Fruit fly (Drosophila melanogaster) whole organism: ENCODE measurements around the gene Alr.

Experiments used
- CG8478 ChIP-seq: fragments of >200 bp; optimal IDR thresholded peaks from 2 replicates; lab custom pipeline; 2018; ENCODE audit warnings: inconsistent platforms
- Dll ChIP-seq: fragments of >200 bp; optimal IDR thresholded peaks from 2 replicates; lab custom pipeline; 2017
- EcR ChIP-seq, 2 experiments: fragments of >200 bp; optimal IDR thresholded peaks; 2 replicates each; lab custom pipeline; 2017; ENCODE audit warnings: missing biosample characterization in 2 of 2, missing genetic modification characterization in 2 of 2, missing genetic modification reagents in 2 of 2
- pan ChIP-seq: fragments of >200 bp; optimal IDR thresholded peaks from 2 replicates; lab custom pipeline; 2017
- psq ChIP-seq: fragments of >200 bp; optimal IDR thresholded peaks from 2 replicates; lab custom pipeline; 2017
- usp ChIP-seq: fragments of >200 bp; optimal IDR thresholded peaks from 2 replicates; lab custom pipeline; 2017; ENCODE audit warnings: missing biosample characterization, missing genetic modification characterization, mixed read lengths

Alr gene

dm6 chrX:19784875-19785274 lies 36.8 kb downstream of the Alr start:
- no peak for TF ChIP-seq usp
- no peak for TF ChIP-seq psq (lab: Kevin White, UChicago)
- no peak for TF ChIP-seq EcR (GFP tag; optimal IDR thresholded peaks at IDR 0.05; lab: Kevin White, UChicago)
- no peak for TF ChIP-seq Dll (lab: Kevin White, UChicago)
- no peak for TF ChIP-seq pan (lab: Kevin White, UChicago)
- no peak for TF ChIP-seq CG8478 (lab: Kevin White, UChicago)

- no peak for TF ChIP-seq psq (lab: Kevin White, UChicago)
- TF ChIP-seq pan (lab: Kevin White, UChicago), result no peak
- TF ChIP-seq CG8478 (lab: Kevin White, UChicago), result no peak
- TF ChIP-seq EcR (GFP tag; optimal IDR thresholded peaks at IDR 0.05; lab: Kevin White, UChicago), result no peak
- no peak for TF ChIP-seq usp
- no peak for TF ChIP-seq Dll (lab: Kevin White, UChicago)
Observed at dm6 chrX:19785403-19785802, 37.3 kb downstream of the Alr start.

dm6 chrX:19786823-19787222 lies 38.7 kb downstream of the Alr start:
- TF ChIP-seq EcR (GFP tag; optimal IDR thresholded peaks at IDR 0.05; lab: Kevin White, UChicago), result no peak
- TF ChIP-seq usp, result no peak
- no peak for TF ChIP-seq pan (lab: Kevin White, UChicago)
- TF ChIP-seq CG8478 (lab: Kevin White, UChicago), result no peak
- TF ChIP-seq Dll (lab: Kevin White, UChicago), result no peak
- TF ChIP-seq psq (lab: Kevin White, UChicago), result no peak

dm6 chrX:19787921-19788620 lies 40.0 kb downstream of the Alr start:
- TF ChIP-seq pan (lab: Kevin White, UChicago), result no peak
- TF ChIP-seq usp, result no peak
- no peak for TF ChIP-seq CG8478 (lab: Kevin White, UChicago)
- no peak for TF ChIP-seq EcR (GFP tag; optimal IDR thresholded peaks at IDR 0.05; lab: Kevin White, UChicago)
- TF ChIP-seq psq (lab: Kevin White, UChicago), result no peak
- TF ChIP-seq Dll (lab: Kevin White, UChicago), result no peak

dm6 chrX:19788621-19788944 lies 40.5 kb downstream of the Alr start:
- no peak for TF ChIP-seq CG8478 (lab: Kevin White, UChicago)
- TF ChIP-seq EcR (GFP tag; optimal IDR thresholded peaks at IDR 0.05; lab: Kevin White, UChicago), result no peak
- no peak for TF ChIP-seq psq (lab: Kevin White, UChicago)
- TF ChIP-seq usp, result no peak
- no peak for TF ChIP-seq Dll (lab: Kevin White, UChicago)
- TF ChIP-seq pan (lab: Kevin White, UChicago), result no peak

dm6 chrX:19791832-19792231 lies 43.7 kb downstream of the Alr start:
- TF ChIP-seq CG8478 (lab: Kevin White, UChicago) (no peak), usp (no peak), pan (lab: Kevin White, UChicago) (no peak), psq (lab: Kevin White, UChicago) (no peak), EcR (GFP tag; optimal IDR thresholded peaks at IDR 0.05; lab: Kevin White, UChicago) (no peak), Dll (lab: Kevin White, UChicago) (no peak)

dm6 chrX:19792572-19792971 lies 44.5 kb downstream of the Alr start:
- TF ChIP-seq usp (no peak), CG8478 (lab: Kevin White, UChicago) (no peak), EcR (GFP tag; optimal IDR thresholded peaks at IDR 0.05; lab: Kevin White, UChicago) (no peak), psq (lab: Kevin White, UChicago) (no peak), pan (lab: Kevin White, UChicago) (no peak), Dll (lab: Kevin White, UChicago) (no peak)

dm6 chrX:19795808-19796207 lies 47.7 kb downstream of the Alr start:
- TF ChIP-seq usp, result no peak
- no peak for TF ChIP-seq Dll (lab: Kevin White, UChicago)
- TF ChIP-seq pan (lab: Kevin White, UChicago), result no peak
- TF ChIP-seq psq (lab: Kevin White, UChicago), result no peak
